Fruit fly (Drosophila melanogaster) whole organism, embryonic: ENCODE results near the gene CG12951.

Experiments
- Adf1 ChIP-seq: fragments of 200-800 bp; sonication (Bioruptor generic); IDR thresholded peaks from 2 replicates; pipeline ENCODE4 v1.3.6; 2022; ENCODE audit warnings: missing biosample characterization, missing genetic modification characterization
- Asciz ChIP-seq: fragments of 200-800 bp; sonication (Bioruptor generic); optimal IDR thresholded peaks from 2 replicates; lab custom pipeline; 2017; ENCODE audit warnings: missing biosample characterization, mild to moderate bottlenecking, missing genetic modification characterization, missing genetic modification reagents
- B-H1 ChIP-seq: fragments of 200-800 bp; sonication (Bioruptor generic); IDR thresholded peaks from 3 replicates; pipeline ENCODE4 v1.3.6; 2022; ENCODE audit warnings: missing biosample characterization, missing genetic modification characterization
- CG11093 ChIP-seq: fragments of 200-800 bp; sonication (Bioruptor generic); IDR thresholded peaks from 3 replicates; pipeline ENCODE4 v1.3.6; 2022; ENCODE audit warnings: missing biosample characterization, missing genetic modification characterization
- CG12659 ChIP-seq: fragments of 200-800 bp; sonication (Bioruptor generic); optimal IDR thresholded peaks from 3 replicates; lab custom pipeline; 2017; ENCODE audit warnings: mild to moderate bottlenecking, missing biosample characterization, missing genetic modification reagents, missing genetic modification characterization
- CG12744 ChIP-seq: fragments of 200-800 bp; sonication (Bioruptor generic); optimal IDR thresholded peaks from 2 replicates; lab custom pipeline; 2016; ENCODE audit warnings: missing biosample characterization, missing genetic modification characterization
- CG13424 ChIP-seq: fragments of 200-800 bp; sonication (Bioruptor generic); optimal IDR thresholded peaks from 2 replicates; lab custom pipeline; 2019; ENCODE audit warnings: missing biosample characterization, mild to moderate bottlenecking, missing genetic modification characterization, moderate library complexity
- CG13624 ChIP-seq: fragments of 200-800 bp; sonication (Bioruptor generic); optimal IDR thresholded peaks from 2 replicates; lab custom pipeline; 2016; ENCODE audit warnings: missing biosample characterization, missing genetic modification characterization
- CG13775 ChIP-seq: fragments of 200-800 bp; sonication (Bioruptor generic); optimal IDR thresholded peaks from 3 replicates; lab custom pipeline; 2017; ENCODE audit warnings: missing biosample characterization, mild to moderate bottlenecking, missing genetic modification characterization
- CG15479 ChIP-seq: fragments of 200-800 bp; sonication (Bioruptor generic); optimal IDR thresholded peaks from 3 replicates; lab custom pipeline; 2019; ENCODE audit warnings: missing biosample characterization, mild to moderate bottlenecking, missing genetic modification characterization, moderate library complexity
- CG17385 ChIP-seq: fragments of 200-800 bp; sonication (Bioruptor generic); optimal IDR thresholded peaks from 3 replicates; lab custom pipeline; 2018; ENCODE audit warnings: missing biosample characterization, mild to moderate bottlenecking, missing genetic modification characterization
- CG2202 ChIP-seq: fragments of 200-800 bp; sonication (Bioruptor generic); optimal IDR thresholded peaks from 2 replicates; lab custom pipeline; 2018; ENCODE audit warnings: missing biosample characterization, mild to moderate bottlenecking, missing genetic modification characterization
- CG33557 ChIP-seq: fragments of 200-800 bp; sonication (Bioruptor generic); optimal IDR thresholded peaks from 2 replicates; lab custom pipeline; 2019; ENCODE audit warnings: missing biosample characterization, mild to moderate bottlenecking, missing genetic modification characterization, moderate library complexity
- CG3847 ChIP-seq: fragments of 200-800 bp; sonication (Bioruptor generic); IDR thresholded peaks from 2 replicates; pipeline ENCODE4 v1.3.6; 2022; ENCODE audit warnings: missing biosample characterization, missing genetic modification characterization
- CG6175 ChIP-seq: fragments of 200-800 bp; sonication (Bioruptor generic); IDR thresholded peaks from 3 replicates; pipeline ENCODE4 v1.3.6; 2022; ENCODE audit warnings: missing biosample characterization, missing genetic modification characterization
- CG8281 ChIP-seq: fragments of 200-800 bp; sonication (Bioruptor generic); optimal IDR thresholded peaks from 2 replicates; lab custom pipeline; 2018; ENCODE audit warnings: missing biosample characterization, mild to moderate bottlenecking, missing genetic modification characterization, moderate library complexity
- CG9797 ChIP-seq: fragments of 200-800 bp; sonication (Bioruptor generic); optimal IDR thresholded peaks from 3 replicates; lab custom pipeline; 2018; ENCODE audit warnings: missing biosample characterization, mild to moderate bottlenecking, missing genetic modification characterization
- CG9932 ChIP-seq: fragments of 200-800 bp; sonication (Bioruptor generic); IDR thresholded peaks from 2 replicates; pipeline ENCODE4 v1.3.6; 2022; ENCODE audit warnings: missing biosample characterization, missing genetic modification characterization
- CkIIα-i1 ChIP-seq: fragments of 200-800 bp; sonication (Bioruptor generic); IDR thresholded peaks from 2 replicates; pipeline ENCODE4 v1.3.6; 2022; ENCODE audit warnings: missing biosample characterization, missing genetic modification characterization
- Dfd ChIP-seq, 2 experiments: fragments of >200 bp; optimal IDR thresholded peaks; 2 replicates each; lab custom pipeline; 2017; ENCODE audit warnings: missing biosample characterization in 2 of 2, missing genetic modification characterization in 2 of 2
- Dip2 ChIP-seq: fragments of 200-800 bp; sonication (Bioruptor generic); IDR thresholded peaks from 2 replicates; pipeline ENCODE4 v1.3.6; 2022; ENCODE audit warnings: missing biosample characterization, missing genetic modification characterization
- Dip3 ChIP-seq: fragments of 200-800 bp; sonication (Bioruptor generic); optimal IDR thresholded peaks from 3 replicates; lab custom pipeline; 2016; ENCODE audit warnings: missing biosample characterization, missing genetic modification characterization
- Dref ChIP-seq: fragments of 200-800 bp; sonication (Bioruptor generic); IDR thresholded peaks from 2 replicates; pipeline ENCODE4 v1.3.6; 2022; ENCODE audit warnings: missing biosample characterization, missing genetic modification characterization
- Ets97D ChIP-seq: fragments of 200-800 bp; sonication (Bioruptor generic); optimal IDR thresholded peaks from 3 replicates; lab custom pipeline; 2016; ENCODE audit warnings: missing biosample characterization, missing genetic modification characterization
- GATAe ChIP-seq: fragments of 200-800 bp; sonication (Bioruptor generic); conservative IDR thresholded peaks from 2 replicates; pipeline ENCODE4 v1.3.6; 2022; ENCODE audit warnings: missing biosample characterization, missing genetic modification characterization
- Gug ChIP-seq: fragments of 200-800 bp; sonication (Bioruptor generic); IDR thresholded peaks from 4 replicates; pipeline ENCODE4 v1.3.6; 2022; ENCODE audit warnings: missing biosample characterization, missing genetic modification characterization
- H2.0 ChIP-seq: fragments of 200-800 bp; sonication (Bioruptor generic); IDR thresholded peaks from 2 replicates; pipeline ENCODE4 v1.3.6; 2022; ENCODE audit warnings: missing biosample characterization, missing genetic modification characterization
- Hr39 ChIP-seq: fragments of >200 bp; optimal IDR thresholded peaks from 2 replicates; lab custom pipeline; 2017
- Kr ChIP-seq: fragments of 200-800 bp; sonication (Bioruptor generic); optimal IDR thresholded peaks from 2 replicates; lab custom pipeline; 2017; ENCODE audit warnings: missing biosample characterization, mild to moderate bottlenecking, missing genetic modification characterization
- Pdp1 ChIP-seq, 2 experiments: fragments of 200-800 bp; sonication (Bioruptor generic); optimal IDR thresholded peaks; 3 replicates each; lab custom pipeline; 2016; ENCODE audit warnings: missing biosample characterization in 2 of 2, missing genetic modification characterization in 2 of 2, mild to moderate bottlenecking in 1 of 2, moderate library complexity in 1 of 2
- Side ChIP-seq: fragments of 200-800 bp; sonication (Bioruptor generic); optimal IDR thresholded peaks from 2 replicates; lab custom pipeline; 2016; ENCODE audit warnings: missing biosample characterization, missing genetic modification characterization
- ap ChIP-seq: fragments of 200-800 bp; sonication (Bioruptor generic); IDR thresholded peaks from 2 replicates; pipeline ENCODE4 v1.3.6; 2022; ENCODE audit warnings: missing biosample characterization, missing genetic modification characterization
- cas ChIP-seq: fragments of 200-800 bp; sonication (Bioruptor generic); IDR thresholded peaks from 2 replicates; pipeline ENCODE4 v1.3.6; 2022; ENCODE audit warnings: missing biosample characterization, missing genetic modification characterization
- dimm ChIP-seq: fragments of 200-800 bp; sonication (Bioruptor generic); IDR thresholded peaks from 2 replicates; pipeline ENCODE4 v1.3.6; 2022; ENCODE audit warnings: missing biosample characterization, missing genetic modification characterization
- disco-r ChIP-seq: fragments of 200-800 bp; sonication (Bioruptor generic); optimal IDR thresholded peaks from 2 replicates; lab custom pipeline; 2016; ENCODE audit warnings: missing biosample characterization, missing genetic modification characterization
- fd64A ChIP-seq: fragments of 200-800 bp; sonication (Bioruptor generic); optimal IDR thresholded peaks from 3 replicates; lab custom pipeline; 2018; ENCODE audit warnings: missing biosample characterization, mild to moderate bottlenecking, missing genetic modification characterization
- fru ChIP-seq: fragments of >200 bp; optimal IDR thresholded peaks from 2 replicates; lab custom pipeline; 2017
- insv ChIP-seq, 2 experiments: fragments of 200-800 bp; sonication (Bioruptor generic); optimal IDR thresholded peaks; 3 replicates each; lab custom pipeline; 2016 to 2018; ENCODE audit warnings: missing biosample characterization in 2 of 2, missing genetic modification characterization in 2 of 2
- ken ChIP-seq: fragments of 200-800 bp; sonication (Bioruptor generic); IDR thresholded peaks from 3 replicates; pipeline ENCODE4 v1.3.6; 2022; ENCODE audit warnings: missing biosample characterization, missing genetic modification characterization
- maf-S ChIP-seq: fragments of 200-800 bp; sonication (Bioruptor generic); optimal IDR thresholded peaks from 2 replicates; lab custom pipeline; 2016; ENCODE audit warnings: missing biosample characterization, missing genetic modification characterization
- org-1 ChIP-seq: fragments of 200-800 bp; sonication (Bioruptor generic); optimal IDR thresholded peaks from 2 replicates; lab custom pipeline; 2017; ENCODE audit warnings: missing biosample characterization, missing genetic modification characterization
- pan ChIP-seq, 4 experiments: fragments of >200 bp in 3 of 4; fragments of 200-800 bp in 1 of 4; sonication (Bioruptor generic) in 1 of 4; optimal IDR thresholded peaks in 3 of 4; IDR thresholded peaks in 1 of 4; 2 replicates each; pipeline versions ENCODE4 v1.3.6 to Lab custom; 2017 to 2022; ENCODE audit warnings: missing biosample characterization in 2 of 4, missing genetic modification characterization in 2 of 4, mixed read lengths in 1 of 4
- pnt ChIP-seq: fragments of 200-800 bp; sonication (Bioruptor generic); optimal IDR thresholded peaks from 3 replicates; lab custom pipeline; 2016; ENCODE audit warnings: missing biosample characterization, missing genetic modification characterization
- pum ChIP-seq: fragments of 200-800 bp; sonication (Bioruptor generic); optimal IDR thresholded peaks from 2 replicates; lab custom pipeline; 2016; ENCODE audit warnings: missing biosample characterization, missing genetic modification characterization
- ro ChIP-seq: fragments of 200-800 bp; sonication (Bioruptor generic); IDR thresholded peaks from 2 replicates; pipeline ENCODE4 v1.3.6; 2022; ENCODE audit warnings: missing biosample characterization, missing genetic modification characterization
- tna ChIP-seq: fragments of 200-800 bp; sonication (Bioruptor generic); IDR thresholded peaks from 2 replicates; pipeline ENCODE4 v1.3.6; 2022; ENCODE audit warnings: missing biosample characterization, missing genetic modification characterization; ENCODE audit not compliant: partially characterized antibody
- tup ChIP-seq: fragments of 200-800 bp; sonication (Bioruptor generic); optimal IDR thresholded peaks from 2 replicates; lab custom pipeline; 2016; ENCODE audit warnings: missing biosample characterization, mild to moderate bottlenecking, missing genetic modification characterization, moderate library complexity
- unpg ChIP-seq: fragments of 200-800 bp; sonication (Bioruptor generic); optimal IDR thresholded peaks from 3 replicates; lab custom pipeline; 2018; ENCODE audit warnings: missing biosample characterization, mild to moderate bottlenecking, missing genetic modification characterization, moderate library complexity
- vfl ChIP-seq: fragments of 200-800 bp; sonication (Bioruptor generic); optimal IDR thresholded peaks from 2 replicates; lab custom pipeline; 2016; ENCODE audit warnings: missing biosample characterization, missing genetic modification characterization
- vvl ChIP-seq: fragments of 200-800 bp; sonication (Bioruptor generic); IDR thresholded peaks from 2 replicates; pipeline ENCODE4 v1.3.6; 2022; ENCODE audit warnings: missing biosample characterization, missing genetic modification characterization
- zen ChIP-seq: fragments of 200-800 bp; sonication (Bioruptor generic); optimal IDR thresholded peaks from 3 replicates; lab custom pipeline; 2018; ENCODE audit warnings: missing biosample characterization, mild to moderate bottlenecking, missing genetic modification characterization, moderate library complexity
- zf30C ChIP-seq: fragments of 200-800 bp; sonication (Bioruptor generic); optimal IDR thresholded peaks from 3 replicates; lab custom pipeline; 2018; ENCODE audit warnings: missing biosample characterization, mild to moderate bottlenecking, missing genetic modification characterization

Gene CG12951

DNA sequence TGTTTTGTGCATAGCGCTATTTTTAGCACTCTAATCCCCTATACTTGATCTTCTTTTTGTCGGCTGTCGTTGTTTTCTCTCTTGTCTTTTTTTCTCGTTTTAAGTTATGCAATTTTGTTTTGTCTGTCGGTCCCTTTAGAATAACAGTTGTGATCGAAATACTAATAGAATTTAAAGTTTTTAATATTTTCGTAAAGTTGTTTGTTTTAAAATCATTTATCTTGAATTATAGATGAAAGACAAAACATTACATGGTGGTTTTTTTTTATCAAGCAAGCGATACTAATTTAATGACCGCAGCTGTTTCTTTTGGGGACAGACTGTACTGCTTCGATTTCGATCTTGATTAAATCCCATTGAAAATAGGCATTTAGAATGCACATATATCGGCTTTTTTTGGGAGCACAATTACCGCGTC, 14.7 kb upstream of the CG12951 start (continued):
- TF ChIP-seq org-1 (GFP tag; lab: Kevin White, UChicago) (peak; percentile 20), CG33557 (GFP tag; lab: Kevin White, UChicago) (no peak), unpg (GFP tag; lab: Kevin White, UChicago) (peak; percentile 54), vvl (GFP tag; lab: Robert Waterston, UW) (peak; percentile 57), Dip2 (no peak), CG12744 (no peak), Dip3 (GFP tag; lab: Kevin White, UChicago) (no peak), CG12659 (peak; percentile 59), Hr39 (lab: Kevin White, UChicago) (no peak), Kr (no peak), pnt (GFP tag; lab: Kevin White, UChicago) (no peak), Side (GFP tag; lab: Kevin White, UChicago) (no peak), CG9797 (GFP tag; lab: Kevin White, UChicago) (no peak), maf-S (GFP tag; lab: Kevin White, UChicago) (no peak), ap (GFP tag; lab: Robert Waterston, UW) (no peak), CG13624 (GFP tag; lab: Kevin White, UChicago) (no peak), CG9932 (GFP tag; lab: Robert Waterston, UW) (no peak), dimm (GFP tag; lab: Robert Waterston, UW) (no peak), CG8281 (tag; lab: Kevin White, UChicago) (no peak), Ets97D (no peak), CkIIα-i1 (GFP tag; lab: Robert Waterston, UW) (no peak), CG11093 (no peak), pan (optimal IDR thresholded peaks at IDR 0.05; lab: Kevin White, UChicago) (no peak), pan (GFP tag; optimal IDR thresholded peaks at IDR 0.05 in 1 of 2, IDR thresholded peaks at IDR 0.05 in 1 of 2) (peak in 1 of 2 experiments; percentile 48), GATAe (no peak), Gug (GFP tag; lab: Robert Waterston, UW) (no peak), CG3847 (GFP tag; lab: Robert Waterston, UW) (0 out of 2 replicates have a peak, but pooled peaks have one; percentile 12), pum (GFP tag; lab: Kevin White, UChicago) (peak; percentile 48), Dfd (GFP tag; optimal IDR thresholded peaks at IDR 0.05; lab: Kevin White, UChicago) (no peak), CG17385 (GFP tag; lab: Kevin White, UChicago) (peak; percentile 48), vfl (no peak), B-H1 (GFP tag; lab: Robert Waterston, UW) (no peak), cas (GFP tag; lab: Robert Waterston, UW) (no peak), insv (GFP tag; optimal IDR thresholded peaks at IDR 0.05; lab: Kevin White, UChicago) (no peak), tna (GFP tag; lab: Robert Waterston, UW) (no peak), H2.0 (GFP tag; lab: Robert Waterston, UW) (0 out of 2 replicates have a peak, but pooled peaks have one; percentile 8), Asciz (GFP tag; lab: Kevin White, UChicago) (peak; percentile 54), fru (lab: Kevin White, UChicago) (no peak), CG6175 (GFP tag; lab: Robert Waterston, UW) (no peak), Dref (GFP tag; lab: Robert Waterston, UW) (no peak), ro (no peak), CG15479 (GFP tag; lab: Kevin White, UChicago) (peak; percentile 6), fd64A (GFP tag; lab: Kevin White, UChicago) (no peak), CG13775 (GFP tag; lab: Kevin White, UChicago) (peak; percentile 35), tup (GFP tag; lab: Kevin White, UChicago) (no peak), CG13424 (tag; lab: Kevin White, UChicago) (peak; percentile 58), Adf1 (GFP tag; lab: Robert Waterston, UW) (no peak), zen (tag; lab: Kevin White, UChicago) (no peak), Pdp1 (GFP tag; optimal IDR thresholded peaks at IDR 0.05; lab: Kevin White, UChicago) (peak in 1 of 2 experiments; percentile 82), ken (0 out of 3 replicates have a peak, but pooled peaks have one; percentile 12), disco-r (GFP tag; lab: Kevin White, UChicago) (no peak), zf30C (GFP tag; lab: Kevin White, UChicago) (no peak), CG2202 (tag; lab: Kevin White, UChicago) (no peak)
